Fruit fly (Drosophila melanogaster) whole organism, embryonic: ENCODE data around the gene CG2540.
A peak's percentile ranks its signal among the peaks of the same experiment; 100 is the strongest.

Source experiments
- Atf6 ChIP-seq: fragments of 200-800 bp; sonication (Bioruptor generic); IDR thresholded peaks from 2 replicates; pipeline ENCODE4 v1.3.6; 2022; ENCODE audit warnings: missing biosample characterization, missing genetic modification characterization
- CG12744 ChIP-seq: fragments of 200-800 bp; sonication (Bioruptor generic); optimal IDR thresholded peaks from 2 replicates; lab custom pipeline; 2016; ENCODE audit warnings: missing biosample characterization, missing genetic modification characterization
- CG14710 ChIP-seq: fragments of 200-800 bp; sonication (Bioruptor generic); optimal IDR thresholded peaks from 3 replicates; lab custom pipeline; 2019; ENCODE audit warnings: missing biosample characterization, mild to moderate bottlenecking, missing genetic modification characterization, moderate library complexity
- CG17612 ChIP-seq: fragments of 200-800 bp; sonication (Bioruptor generic); IDR thresholded peaks from 2 replicates; pipeline ENCODE4 v1.3.6; 2022; ENCODE audit warnings: missing biosample characterization, missing genetic modification characterization
- CG18599 ChIP-seq: fragments of 200-800 bp; sonication (Bioruptor generic); optimal IDR thresholded peaks from 3 replicates; lab custom pipeline; 2017; ENCODE audit warnings: missing biosample characterization, missing genetic modification characterization, mild to moderate bottlenecking, moderate library complexity, missing genetic modification reagents
- CG18619 ChIP-seq: fragments of 200-800 bp; sonication (Bioruptor generic); optimal IDR thresholded peaks from 3 replicates; lab custom pipeline; 2017; ENCODE audit warnings: missing biosample characterization, mild to moderate bottlenecking, missing genetic modification characterization
- CG2116 ChIP-seq: fragments of 200-800 bp; sonication (Bioruptor generic); optimal IDR thresholded peaks from 3 replicates; lab custom pipeline; 2018; ENCODE audit warnings: missing biosample characterization, mild to moderate bottlenecking, missing genetic modification characterization
- CG2199 ChIP-seq: fragments of 200-800 bp; sonication (Bioruptor generic); IDR thresholded peaks from 3 replicates; pipeline ENCODE4 v1.3.6; 2022; ENCODE audit warnings: missing biosample characterization, missing genetic modification characterization
- CG2875 ChIP-seq: fragments of 200-800 bp; sonication (Bioruptor generic); optimal IDR thresholded peaks from 2 replicates; lab custom pipeline; 2017; ENCODE audit warnings: missing biosample characterization, mild to moderate bottlenecking, missing genetic modification characterization, missing genetic modification reagents
- CG30403 ChIP-seq: fragments of 200-800 bp; sonication (Bioruptor generic); optimal IDR thresholded peaks from 3 replicates; lab custom pipeline; 2016; ENCODE audit warnings: missing biosample characterization, missing genetic modification characterization
- CG4854 ChIP-seq: fragments of 200-800 bp; sonication (Bioruptor generic); optimal IDR thresholded peaks from 2 replicates; lab custom pipeline; 2016; ENCODE audit warnings: missing biosample characterization, missing genetic modification characterization, inconsistent platforms
- CG6654 ChIP-seq: fragments of 200-800 bp; sonication (Bioruptor generic); optimal IDR thresholded peaks from 2 replicates; lab custom pipeline; 2017; ENCODE audit warnings: missing biosample characterization, mild to moderate bottlenecking, missing genetic modification characterization
- CG8765 ChIP-seq: fragments of 200-800 bp; sonication (Bioruptor generic); IDR thresholded peaks from 2 replicates; pipeline ENCODE4 v1.3.6; 2022; ENCODE audit warnings: missing biosample characterization, missing genetic modification characterization
- CG8944 ChIP-seq: fragments of 200-800 bp; sonication (Bioruptor generic); optimal IDR thresholded peaks from 3 replicates; lab custom pipeline; 2016; ENCODE audit warnings: missing biosample characterization, missing genetic modification characterization
- CG9609 ChIP-seq: fragments of 200-800 bp; sonication (Bioruptor generic); optimal IDR thresholded peaks from 3 replicates; lab custom pipeline; 2016; ENCODE audit warnings: missing biosample characterization, missing genetic modification characterization
- Dad ChIP-seq: fragments of 200-800 bp; sonication (Bioruptor generic); optimal IDR thresholded peaks from 3 replicates; lab custom pipeline; 2016; ENCODE audit warnings: missing biosample characterization, missing genetic modification characterization
- Doc3 ChIP-seq: fragments of 200-800 bp; sonication (Bioruptor generic); IDR thresholded peaks from 3 replicates; pipeline ENCODE4 v1.3.6; 2022; ENCODE audit warnings: missing biosample characterization, missing genetic modification characterization; ENCODE audit not compliant: partially characterized antibody
- Eip74EF ChIP-seq, 2 experiments: fragments of 200-800 bp in 1 of 2; fragments of >200 bp in 1 of 2; sonication (Bioruptor generic) in 1 of 2; optimal IDR thresholded peaks; 2 replicates each; lab custom pipeline; 2017 to 2019; ENCODE audit warnings: missing biosample characterization in 2 of 2, missing genetic modification characterization in 2 of 2, mild to moderate bottlenecking in 1 of 2, moderate library complexity in 1 of 2
- Ets97D ChIP-seq: fragments of 200-800 bp; sonication (Bioruptor generic); optimal IDR thresholded peaks from 3 replicates; lab custom pipeline; 2016; ENCODE audit warnings: missing biosample characterization, missing genetic modification characterization
- HLH4C ChIP-seq: fragments of 200-800 bp; sonication (Bioruptor generic); IDR thresholded peaks from 3 replicates; pipeline ENCODE4 v1.3.6; 2022; ENCODE audit warnings: missing biosample characterization, missing genetic modification characterization; ENCODE audit not compliant: partially characterized antibody
- Hey ChIP-seq: fragments of 200-800 bp; sonication (Bioruptor generic); optimal IDR thresholded peaks from 3 replicates; lab custom pipeline; 2018; ENCODE audit warnings: missing biosample characterization, mild to moderate bottlenecking, missing genetic modification characterization
- Hmr ChIP-seq: fragments of 200-800 bp; sonication (Bioruptor generic); optimal IDR thresholded peaks from 3 replicates; lab custom pipeline; 2017; ENCODE audit warnings: mild to moderate bottlenecking, missing biosample characterization, missing genetic modification reagents, missing genetic modification characterization
- Lim3 ChIP-seq: fragments of 200-800 bp; sonication (Bioruptor generic); IDR thresholded peaks from 2 replicates; pipeline ENCODE4 v1.3.6; 2022; ENCODE audit warnings: missing biosample characterization, missing genetic modification characterization
- MTF-1 ChIP-seq: fragments of 200-800 bp; sonication (Bioruptor generic); optimal IDR thresholded peaks from 2 replicates; lab custom pipeline; 2018; ENCODE audit warnings: missing biosample characterization, mild to moderate bottlenecking, missing genetic modification characterization, borderline replicate concordance
- Nf-YA ChIP-seq: fragments of 200-800 bp; sonication (Bioruptor generic); IDR thresholded peaks from 2 replicates; pipeline ENCODE4 v1.3.6; 2022; ENCODE audit warnings: missing biosample characterization, missing genetic modification characterization
- Poxn ChIP-seq: fragments of 200-800 bp; sonication (Bioruptor generic); IDR thresholded peaks from 2 replicates; pipeline ENCODE4 v1.3.6; 2022; ENCODE audit warnings: missing biosample characterization, missing genetic modification characterization
- amos ChIP-seq: fragments of 200-800 bp; sonication (Bioruptor generic); IDR thresholded peaks from 2 replicates; pipeline ENCODE4 v1.3.6; 2022; ENCODE audit warnings: missing biosample characterization, missing genetic modification characterization; ENCODE audit not compliant: partially characterized antibody
- az2 ChIP-seq: fragments of 200-800 bp; sonication (Bioruptor generic); optimal IDR thresholded peaks from 3 replicates; lab custom pipeline; 2016; ENCODE audit warnings: missing biosample characterization, missing genetic modification characterization
- bbx ChIP-seq: fragments of 200-800 bp; sonication (Bioruptor generic); IDR thresholded peaks from 2 replicates; pipeline ENCODE4 v1.3.6; 2022; ENCODE audit warnings: missing biosample characterization, missing genetic modification characterization; ENCODE audit not compliant: partially characterized antibody
- crol ChIP-seq: fragments of 200-800 bp; sonication (Bioruptor generic); IDR thresholded peaks from 2 replicates; pipeline ENCODE4 v1.3.6; 2022; ENCODE audit warnings: missing biosample characterization, missing genetic modification characterization
- dmrt99B ChIP-seq: fragments of 200-800 bp; sonication (Bioruptor generic); optimal IDR thresholded peaks from 2 replicates; lab custom pipeline; 2018; ENCODE audit warnings: missing biosample characterization, mild to moderate bottlenecking, missing genetic modification characterization, moderate library complexity
- dpn ChIP-seq, 2 experiments: fragments of 200-800 bp; sonication (Bioruptor generic); optimal IDR thresholded peaks; 3 replicates each; lab custom pipeline; 2016; ENCODE audit warnings: missing biosample characterization in 2 of 2, missing genetic modification characterization in 2 of 2
- dysf ChIP-seq: fragments of 200-800 bp; sonication (Bioruptor generic); IDR thresholded peaks from 3 replicates; pipeline ENCODE4 v1.3.6; 2022; ENCODE audit warnings: missing biosample characterization, missing genetic modification characterization
- ewg ChIP-seq: fragments of 200-800 bp; sonication (Bioruptor generic); optimal IDR thresholded peaks from 3 replicates; lab custom pipeline; 2017; ENCODE audit warnings: mild to moderate bottlenecking, missing biosample characterization, missing genetic modification reagents, missing genetic modification characterization
- fu2 ChIP-seq: fragments of 200-800 bp; sonication (Bioruptor generic); optimal IDR thresholded peaks from 2 replicates; lab custom pipeline; 2016; ENCODE audit warnings: missing biosample characterization, missing genetic modification characterization
- grn ChIP-seq: fragments of 200-800 bp; sonication (Bioruptor generic); optimal IDR thresholded peaks from 3 replicates; lab custom pipeline; 2017; ENCODE audit warnings: missing biosample characterization, missing genetic modification characterization
- h ChIP-seq: fragments of >200 bp; optimal IDR thresholded peaks from 2 replicates; lab custom pipeline; 2017
- her ChIP-seq: fragments of 200-800 bp; sonication (Bioruptor generic); optimal IDR thresholded peaks from 2 replicates; lab custom pipeline; 2016; ENCODE audit warnings: missing biosample characterization, missing genetic modification characterization
- insv ChIP-seq, 2 experiments: fragments of 200-800 bp; sonication (Bioruptor generic); optimal IDR thresholded peaks; 3 replicates each; lab custom pipeline; 2016 to 2018; ENCODE audit warnings: missing biosample characterization in 2 of 2, missing genetic modification characterization in 2 of 2
- lbe ChIP-seq: fragments of 200-800 bp; sonication (Bioruptor generic); optimal IDR thresholded peaks from 2 replicates; lab custom pipeline; 2016; ENCODE audit warnings: missing biosample characterization, mild to moderate bottlenecking, missing genetic modification characterization
- mam ChIP-seq: fragments of 200-800 bp; sonication (Bioruptor generic); optimal IDR thresholded peaks from 3 replicates; lab custom pipeline; 2016; ENCODE audit warnings: missing biosample characterization, missing genetic modification characterization
- nau ChIP-seq: fragments of 200-800 bp; sonication (Bioruptor generic); optimal IDR thresholded peaks from 3 replicates; lab custom pipeline; 2017; ENCODE audit warnings: missing biosample characterization, mild to moderate bottlenecking, missing genetic modification characterization, missing genetic modification reagents
- nom ChIP-seq: fragments of 200-800 bp; sonication (Bioruptor generic); optimal IDR thresholded peaks from 2 replicates; lab custom pipeline; 2017; ENCODE audit warnings: missing biosample characterization, missing genetic modification characterization, mild to moderate bottlenecking, moderate library complexity, missing genetic modification reagents
- sqz ChIP-seq: fragments of 200-800 bp; sonication (Bioruptor generic); optimal IDR thresholded peaks from 3 replicates; lab custom pipeline; 2018; ENCODE audit warnings: missing biosample characterization, mild to moderate bottlenecking, missing genetic modification characterization
- sug ChIP-seq: fragments of 200-800 bp; optimal IDR thresholded peaks from 2 replicates; lab custom pipeline; 2019; ENCODE audit warnings: missing biosample characterization, mild to moderate bottlenecking, missing genetic modification characterization, moderate library complexity
- twi ChIP-seq: fragments of 200-800 bp; optimal IDR thresholded peaks from 2 replicates; lab custom pipeline; 2019; ENCODE audit warnings: missing biosample characterization, mild to moderate bottlenecking, missing genetic modification characterization, moderate library complexity
- wor ChIP-seq: fragments of 200-800 bp; sonication (Bioruptor generic); IDR thresholded peaks from 2 replicates; pipeline ENCODE4 v1.3.6; 2022; ENCODE audit warnings: missing biosample characterization, missing genetic modification characterization

The CG2540 gene

dm6 chrX:12595610-12596336 is 33.9 kb upstream of the CG2540 start, which contains the start of the genes CG1824 and Sec16 (continued):
- TF ChIP-seq CG14710 (tag; lab: Kevin White, UChicago) (peak; percentile 71), her (no peak), twi (peak; percentile 8), mam (GFP tag; lab: Kevin White, UChicago) (peak; percentile 24), CG4854 (GFP tag; lab: Kevin White, UChicago) (no peak), dysf (no peak), CG6654 (GFP tag; lab: Kevin White, UChicago) (no peak), CG2116 (no peak), insv (GFP tag; optimal IDR thresholded peaks at IDR 0.05; lab: Kevin White, UChicago) (peak in 1 of 2 experiments; percentile 92)

dm6 chrX:12596353-12597107 is 33.1 kb upstream of the CG2540 start:
- TF ChIP-seq sug (no peak), CG2199 (no peak), wor (GFP tag; lab: Robert Waterston, UW) (no peak), bbx (GFP tag; lab: Robert Waterston, UW) (no peak), sqz (GFP tag; lab: Kevin White, UChicago) (peak; percentile 76), CG8944 (GFP tag; lab: Kevin White, UChicago) (no peak), amos (no peak), Hey (tag; lab: Kevin White, UChicago) (no peak), ewg (GFP tag; lab: Kevin White, UChicago) (no peak), Nf-YA (no peak), CG2875 (no peak), CG8765 (no peak), az2 (GFP tag; lab: Kevin White, UChicago) (no peak), Hmr (GFP tag; lab: Kevin White, UChicago) (no peak), CG17612 (no peak), mam (GFP tag; lab: Kevin White, UChicago) (no peak), nau (GFP tag; lab: Kevin White, UChicago) (no peak), MTF-1 (GFP tag; lab: Kevin White, UChicago) (no peak), Poxn (GFP tag; lab: Robert Waterston, UW) (no peak), CG18619 (GFP tag; lab: Kevin White, UChicago) (no peak), dpn (GFP tag; optimal IDR thresholded peaks at IDR 0.05; lab: Kevin White, UChicago) (no peak), Lim3 (GFP tag; lab: Robert Waterston, UW) (no peak), Atf6 (GFP tag; lab: Robert Waterston, UW) (no peak), CG9609 (GFP tag; lab: Kevin White, UChicago) (no peak), CG18599 (GFP tag; lab: Kevin White, UChicago) (no peak), Dad (GFP tag; lab: Kevin White, UChicago) (no peak), CG30403 (GFP tag; lab: Kevin White, UChicago) (no peak), lbe (GFP tag; lab: Kevin White, UChicago) (peak; percentile 60), Eip74EF (GFP tag; optimal IDR thresholded peaks at IDR 0.05; lab: Kevin White, UChicago) (no peak), nom (GFP tag; lab: Kevin White, UChicago) (peak; percentile 79), h (lab: Kevin White, UChicago) (no peak), dmrt99B (no peak), Doc3 (GFP tag; lab: Robert Waterston, UW) (no peak), Ets97D (GFP tag; lab: Kevin White, UChicago) (no peak), fu2 (GFP tag; lab: Kevin White, UChicago) (no peak), HLH4C (GFP tag; lab: Robert Waterston, UW) (no peak), CG12744 (no peak), crol (peak; percentile 65), grn (GFP tag; lab: Kevin White, UChicago) (no peak)
